Worm (Caenorhabditis elegans) whole organism, young adult: ENCODE measurements around the gene eak-7.

Experiments used
- B0035.1 ChIP-seq: sonication (generic microtip); optimal IDR thresholded peaks from 2 replicates; lab custom pipeline; 2016; ENCODE audit warnings: missing genetic modification characterization, mild to moderate bottlenecking, missing compliant biosample characterization, missing genotype, missing genetic modification reagents
- D2030.7 ChIP-seq: fragments of 200-800 bp; sonication (Bioruptor generic); IDR thresholded peaks from 2 replicates; pipeline ENCODE4 v1.3.6; 2022; ENCODE audit warnings: missing genetic modification reagents, missing genetic modification characterization, missing compliant biosample characterization
- F22D6.2 ChIP-seq: sonication (generic microtip); optimal IDR thresholded peaks from 2 replicates; lab custom pipeline; 2016; ENCODE audit warnings: mild to moderate bottlenecking, missing genetic modification characterization, missing compliant biosample characterization
- F23B12.7 ChIP-seq: sonication (generic microtip); optimal IDR thresholded peaks from 2 replicates; lab custom pipeline; 2017; ENCODE audit warnings: missing genetic modification characterization, mild to moderate bottlenecking, missing compliant biosample characterization, antibody characterized with exemption, moderate library complexity; ENCODE audit not compliant: insufficient read depth
- F33H1.4 ChIP-seq: fragments of 200-800 bp; sonication (Bioruptor generic); IDR thresholded peaks from 2 replicates; pipeline ENCODE4 v1.3.6; 2022; ENCODE audit warnings: missing genetic modification reagents, missing genetic modification characterization, missing compliant biosample characterization
- F39B2.1 ChIP-seq: fragments of 200-800 bp; sonication (Bioruptor generic); IDR thresholded peaks from 2 replicates; pipeline ENCODE4 v1.3.6; 2022; ENCODE audit warnings: missing genetic modification reagents, missing genetic modification characterization, missing compliant biosample characterization
- F55B11.4 ChIP-seq: sonication (generic microtip); optimal IDR thresholded peaks from 2 replicates; lab custom pipeline; 2016; ENCODE audit warnings: missing compliant biosample characterization, missing genetic modification characterization, borderline replicate concordance; ENCODE audit not compliant: insufficient read depth
- F57C9.4 ChIP-seq: sonication (generic microtip); optimal IDR thresholded peaks from 2 replicates; lab custom pipeline; 2017; ENCODE audit warnings: mild to moderate bottlenecking, missing genetic modification characterization, missing compliant biosample characterization
- T26A5.8 ChIP-seq: sonication (generic microtip); optimal IDR thresholded peaks from 2 replicates; lab custom pipeline; 2016; ENCODE audit warnings: missing genetic modification characterization, missing compliant biosample characterization
- Y56A3A.18 ChIP-seq: fragments of 200-800 bp; sonication (Bioruptor generic); IDR thresholded peaks from 2 replicates; pipeline ENCODE4 v1.3.6; 2022; ENCODE audit warnings: missing genetic modification reagents, missing genetic modification characterization, missing compliant biosample characterization
- Y67H2A.10 ChIP-seq: fragments of 200-800 bp; sonication (Bioruptor generic); conservative IDR thresholded peaks from 2 replicates; pipeline ENCODE4 v1.3.6; 2022; ENCODE audit warnings: missing genetic modification reagents, missing genetic modification characterization, missing compliant biosample characterization
- Y95B8A.8 ChIP-seq: fragments of 200-800 bp; sonication (Bioruptor generic); IDR thresholded peaks from 2 replicates; pipeline ENCODE4 v1.3.6; 2022; ENCODE audit warnings: missing genetic modification reagents, missing genetic modification characterization, missing compliant biosample characterization
- ZK185.1 ChIP-seq: sonication (generic microtip); optimal IDR thresholded peaks from 2 replicates; lab custom pipeline; 2016; ENCODE audit warnings: mild to moderate bottlenecking, missing genetic modification characterization, missing compliant biosample characterization; ENCODE audit not compliant: poor library complexity, severe bottlenecking
- ama-1 ChIP-seq, 3 experiments: fragments of 150-350 bp in 1 of 3; sonication (generic microtip) in 2 of 3; optimal IDR thresholded peaks; 2 replicates each; lab custom pipeline; 2014 to 2018; ENCODE audit warnings: missing biosample characterization in 2 of 3, missing genetic modification characterization in 2 of 3, missing genetic modification reagents in 2 of 3
- atf-7 ChIP-seq: sonication (generic microtip); optimal IDR thresholded peaks from 2 replicates; lab custom pipeline; 2017; ENCODE audit warnings: mild to moderate bottlenecking, missing genetic modification characterization, missing compliant biosample characterization
- bed-1 ChIP-seq: fragments of 200-800 bp; sonication (Bioruptor generic); IDR thresholded peaks from 2 replicates; pipeline ENCODE4 v1.3.6; 2022; ENCODE audit warnings: missing genetic modification reagents, missing genetic modification characterization, missing compliant biosample characterization
- ceh-40 ChIP-seq: fragments of 200-800 bp; sonication (Bioruptor generic); IDR thresholded peaks from 2 replicates; pipeline ENCODE4 v1.3.6; 2022; ENCODE audit warnings: missing genetic modification characterization, missing compliant biosample characterization
- ceh-91 ChIP-seq: fragments of 200-800 bp; sonication (Bioruptor generic); IDR thresholded peaks from 2 replicates; pipeline ENCODE4 v1.3.6; 2022; ENCODE audit warnings: missing genetic modification reagents, missing genetic modification characterization, missing compliant biosample characterization
- die-1 ChIP-seq: sonication (generic microtip); optimal IDR thresholded peaks from 2 replicates; lab custom pipeline; 2016; ENCODE audit warnings: missing genotype, mild to moderate bottlenecking, missing genetic modification characterization, missing compliant biosample characterization
- dpl-1 ChIP-seq: fragments of 150-350 bp; optimal IDR thresholded peaks from 2 replicates; lab custom pipeline; 2014; ENCODE audit warnings: missing biosample characterization, missing genetic modification reagents, missing genetic modification characterization
- efl-1 ChIP-seq: fragments of 150-350 bp; optimal IDR thresholded peaks from 2 replicates; lab custom pipeline; 2014; ENCODE audit warnings: missing biosample characterization, missing genetic modification reagents, missing genetic modification characterization
- egl-44 ChIP-seq: fragments of 200-800 bp; sonication (Bioruptor generic); IDR thresholded peaks from 2 replicates; pipeline ENCODE4 v1.3.6; 2022; ENCODE audit warnings: missing genetic modification reagents, missing genetic modification characterization, missing compliant biosample characterization
- ekl-4 ChIP-seq: fragments of 200-800 bp; sonication (Bioruptor generic); IDR thresholded peaks from 2 replicates; pipeline ENCODE4 v1.3.6; 2022; ENCODE audit warnings: missing genetic modification reagents, missing genetic modification characterization, missing compliant biosample characterization
- him-1 ChIP-seq: sonication (generic microtip); optimal IDR thresholded peaks from 2 replicates; lab custom pipeline; 2016; ENCODE audit warnings: missing genotype, missing genetic modification reagents, missing genetic modification characterization, missing compliant biosample characterization
- hmg-1.2 ChIP-seq: fragments of 200-800 bp; sonication (Bioruptor generic); IDR thresholded peaks from 2 replicates; pipeline ENCODE4 v1.3.6; 2022; ENCODE audit warnings: missing genetic modification reagents, missing genetic modification characterization, missing compliant biosample characterization
- hmg-20 ChIP-seq: fragments of 200-800 bp; sonication (Bioruptor generic); IDR thresholded peaks from 2 replicates; pipeline ENCODE4 v1.3.6; 2022; ENCODE audit warnings: missing genetic modification reagents, missing genetic modification characterization, missing compliant biosample characterization
- hsf-1 ChIP-seq: fragments of 200-800 bp; sonication (Bioruptor generic); IDR thresholded peaks from 2 replicates; pipeline ENCODE4 v1.3.6; 2022; ENCODE audit warnings: missing genetic modification reagents, missing genetic modification characterization, missing compliant biosample characterization
- let-526 ChIP-seq: fragments of 200-800 bp; sonication (Bioruptor generic); IDR thresholded peaks from 2 replicates; pipeline ENCODE4 v1.3.6; 2022; ENCODE audit warnings: missing genetic modification reagents, missing genetic modification characterization, missing compliant biosample characterization
- lin-35 ChIP-seq, 3 experiments: fragments of 150-350 bp in 2 of 3; sonication (generic microtip) in 1 of 3; optimal IDR thresholded peaks; 2 replicates each; lab custom pipeline; 2014 to 2018; ENCODE audit warnings: missing biosample characterization in 3 of 3, missing genetic modification characterization in 3 of 3, missing genetic modification reagents in 3 of 3
- lin-40 ChIP-seq: sonication (generic microtip); optimal IDR thresholded peaks from 2 replicates; lab custom pipeline; 2016; ENCODE audit warnings: missing genetic modification characterization, mild to moderate bottlenecking, missing compliant biosample characterization, missing genotype, missing genetic modification reagents
- lin-54 ChIP-seq: fragments of 200-800 bp; sonication (Bioruptor generic); optimal IDR thresholded peaks from 2 replicates; lab custom pipeline; 2018; ENCODE audit warnings: mild to moderate bottlenecking, missing genetic modification characterization, missing compliant biosample characterization
- lsl-1 ChIP-seq: fragments of 200-800 bp; sonication (Bioruptor generic); optimal IDR thresholded peaks from 2 replicates; lab custom pipeline; 2018; ENCODE audit warnings: mild to moderate bottlenecking, missing genetic modification characterization, moderate library complexity, missing compliant biosample characterization
- madf-6 ChIP-seq: fragments of 200-800 bp; sonication (Bioruptor generic); IDR thresholded peaks from 2 replicates; pipeline ENCODE4 v1.3.6; 2022; ENCODE audit warnings: missing genetic modification reagents, missing genetic modification characterization, missing compliant biosample characterization
- nhr-80 ChIP-seq: sonication (generic microtip); optimal IDR thresholded peaks from 2 replicates; lab custom pipeline; 2016; ENCODE audit warnings: missing genetic modification characterization, missing compliant biosample characterization
- pbrm-1 ChIP-seq: fragments of 200-800 bp; sonication (Bioruptor generic); IDR thresholded peaks from 2 replicates; pipeline ENCODE4 v1.3.6; 2022; ENCODE audit warnings: missing genetic modification reagents, missing genetic modification characterization, missing compliant biosample characterization
- snpc-1.1 ChIP-seq: sonication (generic microtip); optimal IDR thresholded peaks from 2 replicates; lab custom pipeline; 2017; ENCODE audit warnings: missing genetic modification characterization, mild to moderate bottlenecking, missing compliant biosample characterization, antibody characterized with exemption, moderate library complexity, missing genotype, missing genetic modification reagents; ENCODE audit not compliant: insufficient read depth
- snpc-4 ChIP-seq, 5 experiments: fragments of 150-350 bp in 1 of 5; sonication (generic microtip) in 4 of 5; optimal IDR thresholded peaks; 2 replicates each; lab custom pipeline; 2014 to 2018; ENCODE audit warnings: missing genetic modification characterization in 5 of 5, missing biosample characterization in 3 of 5, antibody characterized with exemption in 2 of 5, mild to moderate bottlenecking in 2 of 5, missing compliant biosample characterization in 2 of 5, missing genotype in 2 of 5, moderate library complexity in 2 of 5, missing genetic modification reagents in 1 of 5
- tbp1 ChIP-seq: fragments of 200-800 bp; sonication (Bioruptor generic); optimal IDR thresholded peaks from 2 replicates; lab custom pipeline; 2018; ENCODE audit warnings: mild to moderate bottlenecking, missing genetic modification characterization, missing compliant biosample characterization
- ztf-18 ChIP-seq: sonication (generic microtip); optimal IDR thresholded peaks from 2 replicates; lab custom pipeline; 2016; ENCODE audit warnings: missing genotype, mild to moderate bottlenecking, missing genetic modification characterization, missing compliant biosample characterization
- ztf-6 ChIP-seq: fragments of 200-800 bp; sonication (Bioruptor generic); IDR thresholded peaks from 2 replicates; pipeline ENCODE4 v1.3.6; 2022; ENCODE audit warnings: missing genetic modification reagents, missing genetic modification characterization, missing compliant biosample characterization

eak-7 gene

DNA sequence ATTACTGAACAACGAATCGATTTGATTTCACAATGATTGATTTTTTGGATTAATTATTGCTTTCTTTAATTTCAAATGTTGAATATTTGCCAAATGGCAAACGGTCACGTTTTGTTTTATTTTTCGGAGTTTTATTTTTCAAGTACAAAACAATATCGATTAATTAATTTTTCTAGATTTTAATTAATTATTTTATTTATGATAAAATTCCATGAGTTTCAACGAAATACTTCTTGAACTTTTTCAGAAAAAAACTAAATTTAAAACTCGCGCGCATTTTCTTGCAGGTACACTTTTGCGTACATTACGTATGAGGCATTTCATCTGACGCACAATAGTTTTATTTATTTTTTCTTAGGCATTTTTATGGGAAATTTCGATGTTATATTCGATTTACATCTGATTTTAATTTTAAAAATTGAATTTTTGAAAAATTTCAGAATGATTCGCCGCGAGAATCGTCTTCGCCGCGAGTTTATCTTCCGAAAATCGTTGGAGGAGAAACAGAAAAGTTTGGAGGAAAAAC lies 6.8 kb downstream of the eak-7 start, which contains the start of the genes ZK795.2 and ZK795.3:
Gene ZK795.2, minus strand, starts transcription at position 51 of the 526 bp plus-strand sequence.
Gene ZK795.3, plus strand, starts transcription at position 441 of the 526 bp plus-strand sequence.
- TF ChIP-seq lin-54 (GFP tag; lab: Kevin White, UChicago) (peak; percentile 97), F33H1.4 (GFP tag; lab: Robert Waterston, UW) (peak; percentile 51), F23B12.7 (tag; lab: Kevin White, UChicago) (peak; percentile 35), ztf-6 (GFP tag; lab: Robert Waterston, UW) (no peak), lin-35 (GFP tag; optimal IDR thresholded peaks at IDR 0.05; lab: Kevin White, UChicago) (peak; percentile 71 to 95 (median 76)), snpc-1.1 (no peak), him-1 (tag; lab: Kevin White, UChicago) (peak; percentile 2), atf-7 (tag; lab: Kevin White, UChicago) (no peak), ZK185.1 (tag; lab: Kevin White, UChicago) (peak; percentile 23), T26A5.8 (tag; lab: Kevin White, UChicago) (no peak), efl-1 (GFP tag; lab: Kevin White, UChicago) (peak; percentile 87), tbp1 (GFP tag; lab: Kevin White, UChicago) (no peak), dpl-1 (GFP tag; lab: Kevin White, UChicago) (peak; percentile 86), D2030.7 (peak; percentile 31; the same call in 1 of the 2 replicates), hmg-1.2 (GFP tag; lab: Robert Waterston, UW) (peak; percentile 24; the same call in 1 of the 2 replicates), lin-40 (tag; lab: Kevin White, UChicago) (peak; percentile 31), lsl-1 (GFP tag; lab: Kevin White, UChicago) (peak; percentile 21), madf-6 (GFP tag; lab: Robert Waterston, UW) (peak; percentile 35; the same call in 1 of the 2 replicates), egl-44 (GFP tag; lab: Robert Waterston, UW) (no peak), F55B11.4 (tag; lab: Kevin White, UChicago) (no peak)

DNA sequence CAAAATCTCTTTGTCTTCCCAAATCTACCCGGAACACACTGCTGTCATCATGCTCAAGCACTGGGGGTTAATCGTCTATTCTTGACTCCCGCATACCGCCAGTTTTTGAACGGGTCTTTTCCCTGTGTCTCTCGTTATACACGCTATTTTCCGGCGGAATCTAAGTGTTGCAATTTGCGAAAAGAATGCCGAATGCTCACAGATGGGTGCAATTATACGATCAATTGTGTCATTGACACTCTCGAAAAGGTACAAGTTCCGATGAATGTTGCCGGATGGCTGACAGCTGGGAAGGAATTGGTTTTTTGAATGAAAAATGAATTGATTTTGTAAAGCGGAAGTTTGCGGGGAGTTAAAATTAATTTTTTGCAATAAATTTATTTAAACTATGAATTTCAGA lies 13.8 kb downstream of the eak-7 start:
- no peak for TF ChIP-seq hsf-1
- TF ChIP-seq egl-44 (GFP tag; lab: Robert Waterston, UW), result no peak
- no peak for TF ChIP-seq ztf-18 (tag; lab: Kevin White, UChicago)
- TF ChIP-seq bed-1, result no peak
- TF ChIP-seq die-1 (tag; lab: Kevin White, UChicago), result no peak
- TF ChIP-seq F22D6.2 (tag; lab: Kevin White, UChicago), result no peak
- no peak for TF ChIP-seq efl-1 (GFP tag; lab: Kevin White, UChicago)
- no peak for TF ChIP-seq ceh-40
- no peak for TF ChIP-seq nhr-80 (tag; lab: Kevin White, UChicago)
- TF ChIP-seq snpc-1.1, result no peak
- TF ChIP-seq F39B2.1 (GFP tag; lab: Robert Waterston, UW), result no peak

DNA sequence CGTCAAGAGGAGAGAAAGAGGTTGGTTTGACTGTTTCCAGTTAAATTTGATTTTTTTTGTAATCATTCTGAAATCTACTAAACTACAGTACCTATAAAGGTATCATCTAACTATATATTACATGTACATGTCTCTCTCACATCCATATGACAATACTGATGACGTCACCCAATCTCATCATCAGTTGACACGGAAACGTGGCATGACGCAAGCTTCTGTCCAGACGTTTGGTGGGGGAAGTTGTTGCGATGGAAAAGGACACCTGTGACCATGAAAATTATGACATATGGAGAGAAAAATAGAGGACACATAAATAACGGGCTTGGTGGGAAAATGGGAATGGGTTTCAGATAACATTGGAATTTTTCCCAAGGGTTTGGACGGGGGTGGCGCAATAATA lies 16.8 kb downstream of the eak-7 start:
- TF ChIP-seq F33H1.4 (GFP tag; lab: Robert Waterston, UW), result no peak
- no peak for TF ChIP-seq ceh-40
- no peak for TF ChIP-seq Y95B8A.8 (GFP tag; lab: Robert Waterston, UW)
- no peak for TF ChIP-seq B0035.1 (tag; lab: Kevin White, UChicago)
- TF ChIP-seq Y56A3A.18 (GFP tag; lab: Robert Waterston, UW), result no peak
- no peak for TF ChIP-seq pbrm-1 (GFP tag; lab: Robert Waterston, UW)
- TF ChIP-seq snpc-4 (GFP tag; optimal IDR thresholded peaks at IDR 0.05; lab: Kevin White, UChicago), result no peak
- TF ChIP-seq snpc-4 (tag; optimal IDR thresholded peaks at IDR 0.05; lab: Kevin White, UChicago), result no peak
- TF ChIP-seq tbp1 (GFP tag; lab: Kevin White, UChicago), result no peak
- no peak for TF ChIP-seq hmg-20 (GFP tag; lab: Robert Waterston, UW)
- TF ChIP-seq Y67H2A.10 (GFP tag; lab: Robert Waterston, UW), result no peak
- TF ChIP-seq let-526 (GFP tag; lab: Robert Waterston, UW), result no peak
- no peak for TF ChIP-seq D2030.7
- TF ChIP-seq ceh-91, result no peak
- TF ChIP-seq him-1 (tag; lab: Kevin White, UChicago), result no peak
- TF ChIP-seq ama-1 (optimal IDR thresholded peaks at IDR 0.05; lab: Kevin White, UChicago), result no peak
- TF ChIP-seq ama-1 (GFP tag; optimal IDR thresholded peaks at IDR 0.05; lab: Kevin White, UChicago), result no peak
- no peak for TF ChIP-seq F57C9.4
- TF ChIP-seq ekl-4 (GFP tag; lab: Robert Waterston, UW), result no peak
- no peak for TF ChIP-seq snpc-1.1
